Worm (Caenorhabditis elegans) whole organism, L1 larva: ENCODE data around the gene ZK688.1.
A peak's percentile ranks its signal among the peaks of the same experiment; 100 is the strongest.

Experiments used
- C04F5.9 ChIP-seq: sonication (generic microtip); optimal IDR thresholded peaks from 2 replicates; lab custom pipeline; 2016; ENCODE audit warnings: missing genetic modification characterization, missing compliant biosample characterization
- C16A3.4 ChIP-seq: fragments of 150-350 bp; optimal IDR thresholded peaks from 2 replicates; lab custom pipeline; 2014; ENCODE audit warnings: missing biosample characterization, missing genetic modification characterization
- C34B4.2 ChIP-seq: sonication (generic microtip); optimal IDR thresholded peaks from 2 replicates; lab custom pipeline; 2017; ENCODE audit warnings: mild to moderate bottlenecking, missing genetic modification characterization, missing compliant biosample characterization
- F16B12.6 ChIP-seq: fragments of 150-350 bp; optimal IDR thresholded peaks from 2 replicates; lab custom pipeline; 2014; ENCODE audit warnings: missing biosample characterization, missing genetic modification characterization
- Y116A8C.19 ChIP-seq: sonication (generic microtip); optimal IDR thresholded peaks from 2 replicates; lab custom pipeline; 2016; ENCODE audit warnings: missing compliant biosample characterization, missing genetic modification characterization, borderline replicate concordance
- blmp-1 ChIP-seq: fragments of 150-350 bp; optimal IDR thresholded peaks from 2 replicates; lab custom pipeline; 2014; ENCODE audit warnings: missing biosample characterization, missing genetic modification characterization
- ceh-63 ChIP-seq: fragments of 200-800 bp; sonication (Bioruptor generic); optimal IDR thresholded peaks from 2 replicates; lab custom pipeline; 2018; ENCODE audit warnings: mild to moderate bottlenecking, missing genetic modification characterization, missing compliant biosample characterization
- ceh-82 ChIP-seq, 3 experiments: fragments of 150-350 bp in 1 of 3; sonication (generic microtip) in 2 of 3; optimal IDR thresholded peaks; 2 replicates each; lab custom pipeline; 2014 to 2017; ENCODE audit warnings: missing biosample characterization in 3 of 3, missing genetic modification characterization in 3 of 3
- ceh-88 ChIP-seq: fragments of 200-800 bp; sonication (Bioruptor generic); IDR thresholded peaks from 2 replicates; pipeline ENCODE4 v1.3.6; 2022; ENCODE audit warnings: missing genetic modification characterization, missing compliant biosample characterization
- ceh-90 ChIP-seq: sonication (generic microtip); optimal IDR thresholded peaks from 2 replicates; lab custom pipeline; 2016; ENCODE audit warnings: missing genetic modification characterization, missing compliant biosample characterization
- dpl-1 ChIP-seq, 3 experiments: fragments of 150-350 bp in 2 of 3; sonication (generic microtip) in 1 of 3; optimal IDR thresholded peaks; 2 replicates each; lab custom pipeline; 2014 to 2017; ENCODE audit warnings: missing biosample characterization in 3 of 3, missing genetic modification characterization in 3 of 3, missing genetic modification reagents in 3 of 3
- dsc-1 ChIP-seq: sonication (generic microtip); optimal IDR thresholded peaks from 2 replicates; lab custom pipeline; 2016; ENCODE audit warnings: mild to moderate bottlenecking, missing genetic modification characterization, missing compliant biosample characterization
- efl-3 ChIP-seq: fragments of 200-800 bp; sonication (Bioruptor generic); optimal IDR thresholded peaks from 2 replicates; lab custom pipeline; 2018; ENCODE audit warnings: mild to moderate bottlenecking, missing genetic modification characterization, missing compliant biosample characterization
- elt-3 ChIP-seq, 6 experiments: fragments of 150-350 bp in 1 of 6; sonication (generic microtip); optimal IDR thresholded peaks; 2 replicates each; lab custom pipeline; 2017 to 2018; ENCODE audit warnings: missing biosample characterization in 6 of 6, missing genetic modification characterization in 6 of 6, inconsistent platforms in 1 of 6
- fkh-10 ChIP-seq: sonication (generic microtip); optimal IDR thresholded peaks from 2 replicates; lab custom pipeline; 2017; ENCODE audit warnings: missing biosample characterization, missing genetic modification reagents, missing genetic modification characterization
- grh-1 ChIP-seq: fragments of 200-800 bp; sonication (Bioruptor generic); IDR thresholded peaks from 2 replicates; pipeline ENCODE4 v1.3.6; 2022; ENCODE audit warnings: missing genetic modification reagents, missing genetic modification characterization, missing compliant biosample characterization
- hlh-4 ChIP-seq: sonication (generic microtip); optimal IDR thresholded peaks from 2 replicates; lab custom pipeline; 2016; ENCODE audit warnings: mild to moderate bottlenecking, missing genetic modification characterization, missing compliant biosample characterization
- hpl-2 ChIP-seq: fragments of 150-350 bp; optimal IDR thresholded peaks from 2 replicates; lab custom pipeline; 2014; ENCODE audit warnings: missing biosample characterization, missing genetic modification reagents, missing genetic modification characterization
- irx-1 ChIP-seq: sonication (generic microtip); optimal IDR thresholded peaks from 2 replicates; lab custom pipeline; 2016; ENCODE audit warnings: missing genetic modification characterization, missing compliant biosample characterization
- isw-1 ChIP-seq: fragments of 200-800 bp; sonication (Bioruptor generic); IDR thresholded peaks from 2 replicates; pipeline ENCODE4 v1.3.6; 2022; ENCODE audit warnings: missing genetic modification characterization, missing compliant biosample characterization
- lin-13 ChIP-seq: fragments of 150-350 bp; optimal IDR thresholded peaks from 2 replicates; lab custom pipeline; 2014; ENCODE audit warnings: missing biosample characterization, missing genetic modification reagents, missing genetic modification characterization
- lin-14 ChIP-seq: fragments of 200-800 bp; sonication (Bioruptor generic); optimal IDR thresholded peaks from 2 replicates; lab custom pipeline; 2018; ENCODE audit warnings: mild to moderate bottlenecking, missing genetic modification characterization, moderate library complexity, missing compliant biosample characterization
- lin-15B ChIP-seq: fragments of 150-350 bp; sonication (generic microtip); optimal IDR thresholded peaks from 3 replicates; lab custom pipeline; 2014; ENCODE audit warnings: missing biosample characterization, missing genetic modification characterization
- lin-35 ChIP-seq, 2 experiments: fragments of 150-350 bp; optimal IDR thresholded peaks; 2 replicates each; lab custom pipeline; 2014; ENCODE audit warnings: missing biosample characterization in 2 of 2, missing genetic modification characterization in 2 of 2, missing genetic modification reagents in 2 of 2
- lin-39 ChIP-seq: fragments of 150-350 bp; optimal IDR thresholded peaks from 2 replicates; lab custom pipeline; 2014; ENCODE audit warnings: missing biosample characterization, missing genetic modification reagents, missing genetic modification characterization
- lir-3 ChIP-seq: sonication (generic microtip); optimal IDR thresholded peaks from 2 replicates; lab custom pipeline; 2016; ENCODE audit warnings: mild to moderate bottlenecking, missing genetic modification characterization, moderate library complexity, missing compliant biosample characterization; ENCODE audit not compliant: poor library complexity
- lsy-2 ChIP-seq, 2 experiments: fragments of 150-350 bp; optimal IDR thresholded peaks; 2 replicates each; lab custom pipeline; 2014; ENCODE audit warnings: missing biosample characterization in 2 of 2, missing genetic modification characterization in 2 of 2
- mdl-1 ChIP-seq, 2 experiments: fragments of 150-350 bp; optimal IDR thresholded peaks; 2 replicates each; lab custom pipeline; 2014 to 2017; ENCODE audit warnings: missing biosample characterization in 2 of 2, missing genetic modification characterization in 2 of 2, inconsistent platforms in 1 of 2
- mef-2 ChIP-seq: fragments of 150-350 bp; optimal IDR thresholded peaks from 2 replicates; lab custom pipeline; 2014; ENCODE audit warnings: missing biosample characterization, missing genetic modification characterization
- mep-1 ChIP-seq: fragments of 150-350 bp; optimal IDR thresholded peaks from 2 replicates; lab custom pipeline; 2014; ENCODE audit warnings: missing biosample characterization, missing genetic modification characterization
- nhr-19 ChIP-seq: fragments of 200-800 bp; sonication (Bioruptor generic); conservative IDR thresholded peaks from 2 replicates; pipeline ENCODE4 v1.3.6; 2022; ENCODE audit warnings: missing genetic modification characterization, missing compliant biosample characterization
- nhr-20 ChIP-seq: sonication (generic microtip); optimal IDR thresholded peaks from 2 replicates; lab custom pipeline; 2016; ENCODE audit warnings: mild to moderate bottlenecking, missing genetic modification characterization, missing compliant biosample characterization
- nhr-237 ChIP-seq: fragments of 150-350 bp; optimal IDR thresholded peaks from 2 replicates; lab custom pipeline; 2014; ENCODE audit warnings: missing biosample characterization, missing genetic modification characterization
- nhr-71 ChIP-seq: sonication (generic microtip); optimal IDR thresholded peaks from 2 replicates; lab custom pipeline; 2016; ENCODE audit warnings: mild to moderate bottlenecking, missing genetic modification characterization, moderate library complexity, missing compliant biosample characterization
- nhr-76 ChIP-seq: sonication (generic microtip); optimal IDR thresholded peaks from 2 replicates; lab custom pipeline; 2017; ENCODE audit warnings: missing biosample characterization, missing genetic modification characterization
- nhr-85 ChIP-seq: sonication (generic microtip); peaks from one replicate; lab custom pipeline; 2016; ENCODE audit warnings: missing genetic modification characterization, inconsistent platforms, missing compliant biosample characterization
- pag-3 ChIP-seq: sonication (generic microtip); optimal IDR thresholded peaks from 2 replicates; lab custom pipeline; 2017; ENCODE audit warnings: missing genetic modification characterization, mild to moderate bottlenecking, missing compliant biosample characterization, antibody characterized with exemption, borderline replicate concordance; ENCODE audit not compliant: insufficient read depth
- skn-1 ChIP-seq: fragments of 150-350 bp; optimal IDR thresholded peaks from 2 replicates; lab custom pipeline; 2014; ENCODE audit warnings: missing biosample characterization, missing genetic modification characterization
- snu-23 ChIP-seq: sonication (generic microtip); optimal IDR thresholded peaks from 2 replicates; lab custom pipeline; 2016; ENCODE audit warnings: missing genetic modification characterization, missing compliant biosample characterization
- sptf-1 ChIP-seq: fragments of 150-350 bp; optimal IDR thresholded peaks from 2 replicates; lab custom pipeline; 2014; ENCODE audit warnings: missing biosample characterization, missing genetic modification characterization
- sup-37 ChIP-seq: fragments of 200-800 bp; sonication (Bioruptor generic); optimal IDR thresholded peaks from 2 replicates; lab custom pipeline; 2018; ENCODE audit warnings: mild to moderate bottlenecking, missing genetic modification characterization, missing compliant biosample characterization
- tbx-2 ChIP-seq: sonication (generic microtip); optimal IDR thresholded peaks from 2 replicates; lab custom pipeline; 2016; ENCODE audit warnings: missing genetic modification characterization, missing compliant biosample characterization
- unc-130 ChIP-seq: fragments of 150-350 bp; optimal IDR thresholded peaks from 2 replicates; lab custom pipeline; 2017; ENCODE audit warnings: missing biosample characterization, missing genetic modification characterization, inconsistent platforms
- unc-30 ChIP-seq: sonication (generic microtip); optimal IDR thresholded peaks from 2 replicates; lab custom pipeline; 2017; ENCODE audit warnings: missing biosample characterization, missing genetic modification characterization
- unc-62 ChIP-seq: fragments of 150-350 bp; optimal IDR thresholded peaks from 2 replicates; lab custom pipeline; 2014; ENCODE audit warnings: missing biosample characterization, missing genetic modification reagents, missing genetic modification characterization
- unc-86 ChIP-seq: sonication (generic microtip); optimal IDR thresholded peaks from 2 replicates; lab custom pipeline; 2016; ENCODE audit warnings: missing genetic modification characterization, missing compliant biosample characterization
- vab-15 ChIP-seq: sonication (generic microtip); optimal IDR thresholded peaks from 2 replicates; lab custom pipeline; 2017; ENCODE audit warnings: missing genotype, mild to moderate bottlenecking, missing genetic modification characterization, missing compliant biosample characterization
- xbp-1 ChIP-seq: sonication (generic microtip); optimal IDR thresholded peaks from 2 replicates; lab custom pipeline; 2016; ENCODE audit warnings: missing genetic modification characterization, missing compliant biosample characterization
- ztf-11 ChIP-seq, 2 experiments: sonication (generic microtip); optimal IDR thresholded peaks; 2 replicates each; lab custom pipeline; 2016 to 2017; ENCODE audit warnings: missing genetic modification characterization in 2 of 2, missing biosample characterization in 1 of 2, missing compliant biosample characterization in 1 of 2

Gene ZK688.1

ce11 chrIII:7933235-7933634, 23.9 kb downstream of the ZK688.1 start, which contains the start of gene ran-2:
ran-2 (plus strand) TSS chrIII:7933535.
- TF ChIP-seq unc-62 (GFP tag; lab: Kevin White, UChicago) (no peak), dpl-1 (GFP tag; optimal IDR thresholded peaks at IDR 0.05; lab: Kevin White, UChicago) (no peak), dsc-1 (tag; lab: Kevin White, UChicago) (no peak), lin-35 (GFP tag; optimal IDR thresholded peaks at IDR 0.05; lab: Kevin White, UChicago) (peak in 1 of 2 experiments; percentile 11), isw-1 (no peak), F16B12.6 (no peak)
- TF ChIP-seq, all 84 proteins: peak for 1

- no peak for TF ChIP-seq pag-3
- no peak for TF ChIP-seq irx-1 (tag; lab: Kevin White, UChicago)
- no peak for TF ChIP-seq nhr-237 (tag; lab: Kevin White, UChicago)
- TF ChIP-seq ceh-88, result no peak
- TF ChIP-seq lin-13 (GFP tag; lab: Kevin White, UChicago), result no peak
- no peak for TF ChIP-seq C16A3.4 (tag; lab: Kevin White, UChicago)
- TF ChIP-seq ceh-63 (GFP tag; lab: Kevin White, UChicago), result no peak
- TF ChIP-seq sptf-1, result no peak
- TF ChIP-seq nhr-76 (tag; lab: Kevin White, UChicago), result no peak
- no peak for TF ChIP-seq lin-39 (tag; lab: Kevin White, UChicago)
Observed at ce11 chrIII:7937548-7937947, 28.2 kb downstream of the ZK688.1 start, which contains the start of gene C29E4.10. C29E4.10 (plus strand) TSS chrIII:7937848.

- TF ChIP-seq lsy-2 (tag; optimal IDR thresholded peaks at IDR 0.05; lab: Kevin White, UChicago) (peak; percentile 84 to 92), efl-3 (no peak), C34B4.2 (tag; lab: Kevin White, UChicago) (no peak), nhr-19 (GFP tag; lab: Robert Waterston, UW) (peak; percentile 79), nhr-85 (tag; lab: Kevin White, UChicago) (peak; percentile 86), unc-86 (peak; percentile 53), isw-1 (peak; percentile 82), lir-3 (peak; percentile 61), tbx-2 (tag; lab: Kevin White, UChicago) (peak; percentile 77), grh-1 (GFP tag; lab: Robert Waterston, UW) (peak; percentile 69), xbp-1 (tag; lab: Kevin White, UChicago) (peak; percentile 78), C04F5.9 (tag; lab: Kevin White, UChicago) (peak; percentile 63), hpl-2 (GFP tag; lab: Kevin White, UChicago) (no peak), Y116A8C.19 (tag; lab: Kevin White, UChicago) (no peak), fkh-10 (no peak), ztf-11 (tag; optimal IDR thresholded peaks at IDR 0.05; lab: Kevin White, UChicago) (peak in 1 of 2 experiments; percentile 18), sup-37 (no peak), mep-1 (peak; percentile 52), ceh-63 (GFP tag; lab: Kevin White, UChicago) (no peak), irx-1 (tag; lab: Kevin White, UChicago) (peak; percentile 62), lin-13 (GFP tag; lab: Kevin White, UChicago) (peak; percentile 70), mdl-1 (tag; optimal IDR thresholded peaks at IDR 0.05; lab: Kevin White, UChicago) (peak in 1 of 2 experiments; percentile 66), mef-2 (no peak), unc-130 (peak; percentile 40), sptf-1 (no peak), skn-1 (tag; lab: Kevin White, UChicago) (peak; percentile 81), lin-14 (GFP tag; lab: Kevin White, UChicago) (no peak), unc-30 (no peak), nhr-20 (tag; lab: Kevin White, UChicago) (peak; percentile 74), nhr-71 (tag; lab: Kevin White, UChicago) (peak; percentile 82), hlh-4 (no peak), lin-15B (peak; percentile 91), snu-23 (GFP tag; lab: Kevin White, UChicago) (peak; percentile 83), blmp-1 (tag; lab: Kevin White, UChicago) (peak; percentile 51), vab-15 (tag; lab: Kevin White, UChicago) (no peak), elt-3 (tag; optimal IDR thresholded peaks at IDR 0.05; lab: Kevin White, UChicago) (peak in 2 of 6 experiments; percentile 4 to 64), ceh-82 (tag; optimal IDR thresholded peaks at IDR 0.05; lab: Kevin White, UChicago) (peak; percentile 47 to 79 (median 69)), ceh-90 (tag; lab: Kevin White, UChicago) (peak; percentile 34)
Observed at ce11 chrIII:7940819-7941218, 31.5 kb downstream of the ZK688.1 start, which contains the start of gene C29E4.12. C29E4.12 (plus strand) TSS chrIII:7941151.
